Fruit fly (Drosophila melanogaster): Measurements from ENCODE around the gene CG11686.

The CG11686 gene

dm6 chr3R:13260114-13260673 lies at the start of gene CG11686 (continued):
- peak; percentile 90 for TF ChIP-seq row (GFP tag; IDR thresholded peaks at IDR 0.05)
- TF ChIP-seq HmgZ (tag; optimal IDR thresholded peaks at IDR 0.05): peak; percentile 4
- TF ChIP-seq Bgb (GFP tag; IDR thresholded peaks at IDR 0.05; ENCODE audit: partially characterized antibody): peak; percentile 53; the same call in 1 of the 2 replicates
- TF ChIP-seq stwl (tag; optimal IDR thresholded peaks at IDR 0.05): peak; percentile 9
- peak; percentile 52 for TF ChIP-seq sd (tag; optimal IDR thresholded peaks at IDR 0.05)
- peak; percentile 6; the same call in 1 of the 2 replicates for TF ChIP-seq amos (GFP tag; IDR thresholded peaks at IDR 0.05; ENCODE audit: partially characterized antibody)
- TF ChIP-seq Xbp1 (GFP tag; optimal IDR thresholded peaks at IDR 0.05): peak; percentile 5
- TF ChIP-seq Hr51 (GFP tag; optimal IDR thresholded peaks at IDR 0.05): peak in 1 of 2 experiments; percentile 6
- TF ChIP-seq Doc3 (GFP tag; IDR thresholded peaks at IDR 0.05; ENCODE audit: partially characterized antibody): no peak
- TF ChIP-seq D (optimal IDR thresholded peaks at IDR 0.05): no peak
- TF ChIP-seq D (GFP tag; optimal IDR thresholded peaks at IDR 0.05): no peak
- peak; percentile 97 for TF ChIP-seq CG11504 (tag; optimal IDR thresholded peaks at IDR 0.05)
- TF ChIP-seq slp2 (GFP tag; optimal IDR thresholded peaks at IDR 0.05): peak; percentile 15
- no peak for TF ChIP-seq CG11093 (GFP tag; IDR thresholded peaks at IDR 0.05)
- TF ChIP-seq Jarid2 (GFP tag; optimal IDR thresholded peaks at IDR 0.05): peak; percentile 70
- TF ChIP-seq bbx (GFP tag; IDR thresholded peaks at IDR 0.05; ENCODE audit: partially characterized antibody): peak; percentile 56; the same call in 1 of the 2 replicates
- TF ChIP-seq Atf6 (GFP tag; IDR thresholded peaks at IDR 0.05): 0 out of 2 replicates have a peak, but pooled peaks have one; percentile 15
- 0 out of 2 replicates have a peak, but pooled peaks have one; percentile 5 for TF ChIP-seq onecut (GFP tag; IDR thresholded peaks at IDR 0.05)
- TF ChIP-seq Rfx (GFP tag; IDR thresholded peaks at IDR 0.05): 0 out of 2 replicates have a peak, but pooled peaks have one; percentile 6
- TF ChIP-seq slbo (GFP tag; IDR thresholded peaks at IDR 0.05): peak; percentile 35; the same call in 1 of the 2 replicates
- TF ChIP-seq lbe (GFP tag; optimal IDR thresholded peaks at IDR 0.05): no peak
- TF ChIP-seq CG5180 (GFP tag; optimal IDR thresholded peaks at IDR 0.05): peak; percentile 98
- TF ChIP-seq E2f2 (GFP tag; IDR thresholded peaks at IDR 0.05): peak; percentile 14; the same call in 1 of the 2 replicates
- peak; percentile 67 for TF ChIP-seq CG6791 (GFP tag; IDR thresholded peaks at IDR 0.05; ENCODE audit: partially characterized antibody)
- peak; percentile 6 for TF ChIP-seq Ets97D (GFP tag; optimal IDR thresholded peaks at IDR 0.05)
- peak; percentile 2 for TF ChIP-seq NfI (GFP tag; optimal IDR thresholded peaks at IDR 0.05)
- no peak for TF ChIP-seq Hmx (GFP tag; optimal IDR thresholded peaks at IDR 0.05)
- no peak for TF ChIP-seq CG11085 (GFP tag; IDR thresholded peaks at IDR 0.05)
- 0 out of 2 replicates have a peak, but pooled peaks have one; percentile 19 for TF ChIP-seq sens-2 (GFP tag; IDR thresholded peaks at IDR 0.05)
- TF ChIP-seq seq (GFP tag; IDR thresholded peaks at IDR 0.05): 0 out of 2 replicates have a peak, but pooled peaks have one; percentile 8
- no peak for TF ChIP-seq Lpt (GFP tag; optimal IDR thresholded peaks at IDR 0.05)
- no peak for TF ChIP-seq prd (optimal IDR thresholded peaks at IDR 0.05)
- TF ChIP-seq prd (GFP tag; IDR thresholded peaks at IDR 0.05): 0 out of 3 replicates have a peak, but pooled peaks have one; percentile 13
- TF ChIP-seq oc (tag; optimal IDR thresholded peaks at IDR 0.05): peak; percentile 48
- peak; percentile 42; the same call in 1 of the 2 replicates for TF ChIP-seq CG13287 (GFP tag; IDR thresholded peaks at IDR 0.05; ENCODE audit: partially characterized antibody)
- peak; percentile 24 for TF ChIP-seq CG10979 (tag; optimal IDR thresholded peaks at IDR 0.05)
- TF ChIP-seq CG8290 (GFP tag; optimal IDR thresholded peaks at IDR 0.05): no peak
- TF ChIP-seq CG8290 (tag; optimal IDR thresholded peaks at IDR 0.05): peak in 1 of 2 experiments; percentile 66
- peak; percentile 14 for TF ChIP-seq CG15514 (GFP tag; optimal IDR thresholded peaks at IDR 0.05)
- 0 out of 2 replicates have a peak, but pooled peaks have one; percentile 5 for TF ChIP-seq CG32532 (GFP tag; IDR thresholded peaks at IDR 0.05)
- TF ChIP-seq nom (GFP tag; optimal IDR thresholded peaks at IDR 0.05): peak; percentile 54
- TF ChIP-seq vvl (GFP tag; IDR thresholded peaks at IDR 0.05): 0 out of 2 replicates have a peak, but pooled peaks have one; percentile 41
- peak; percentile 4 for TF ChIP-seq CG12769 (tag; optimal IDR thresholded peaks at IDR 0.05)
- TF ChIP-seq wek (GFP tag; optimal IDR thresholded peaks at IDR 0.05): peak; percentile 23
- TF ChIP-seq MTF-1 (GFP tag; optimal IDR thresholded peaks at IDR 0.05; ENCODE audit: borderline replicate concordance): peak; percentile 17
- no peak for TF ChIP-seq toy (GFP tag; IDR thresholded peaks at IDR 0.05)
- TF ChIP-seq CG34422 (GFP tag; IDR thresholded peaks at IDR 0.05): peak; percentile 75; the same call in 1 of the 3 replicates
- TF ChIP-seq ftz-f1 (GFP tag; optimal IDR thresholded peaks at IDR 0.05): peak; percentile 28

All from whole organism, embryonic.